Worm (Caenorhabditis elegans): Measurements from ENCODE around the gene F42F12.4.

ce11 chrX:12393786-12394308, 41.1 kb upstream of the F42F12.4 start, which contains the start of gene F17E5.2:
- TF ChIP-seq fkh-10 (GFP tag; optimal IDR thresholded peaks at IDR 0.05): no peak
- TF ChIP-seq rnt-1 (tag; optimal IDR thresholded peaks at IDR 0.05): peak; percentile 32
- TF ChIP-seq ceh-31 (tag; optimal IDR thresholded peaks at IDR 0.05): peak; percentile 77
- no peak for TF ChIP-seq gmeb-2 (tag; optimal IDR thresholded peaks at IDR 0.05)
- TF ChIP-seq odd-2 (tag; optimal IDR thresholded peaks at IDR 0.05): no peak
- TF ChIP-seq elt-2 (tag; optimal IDR thresholded peaks at IDR 0.05): peak; percentile 10
- peak; percentile 18 for TF ChIP-seq pat-9 (tag; optimal IDR thresholded peaks at IDR 0.05)
- no peak for TF ChIP-seq npax-4 (tag; optimal IDR thresholded peaks at IDR 0.05)
